Worm (Caenorhabditis elegans): ENCODE data around the gene F54F7.10.

Gene F54F7.10

ce11 chrX:11850572-11850971 lies 12.8 kb upstream of the F54F7.10 start, which contains the start of gene F54F7.14:
Gene F54F7.14, plus strand, starts transcription at chrX:11850872.
- TF ChIP-seq zfp-3 (GFP tag; conservative IDR thresholded peaks at IDR 0.05) (no peak), Y5F2A.4 (GFP tag; optimal IDR thresholded peaks at IDR 0.05) (no peak), nhr-10 (tag; optimal IDR thresholded peaks at IDR 0.05) (no peak), F10B5.3 (tag; optimal IDR thresholded peaks at IDR 0.05) (no peak)

- TF ChIP-seq aha-1 (tag) (peak; percentile 61), dmd-6 (GFP tag; IDR thresholded peaks at IDR 0.05) (no peak)
These were observed 10.9 kb upstream of the F54F7.10 start, which contains the start of gene xtr-1 for ce11 chrX:11852494-11852893. Gene xtr-1, plus strand, starts transcription at chrX:11852794.

- TF ChIP-seq dpl-1 (GFP tag; optimal IDR thresholded peaks at IDR 0.05) (no peak), nhr-28 (tag; optimal IDR thresholded peaks at IDR 0.05) (peak; percentile 51), dve-1 (tag; optimal IDR thresholded peaks at IDR 0.05; ENCODE audit: insufficient read depth) (peak; percentile 48), lim-7 (GFP tag; IDR thresholded peaks at IDR 0.05) (no peak), ceh-20 (GFP tag; IDR thresholded peaks at IDR 0.05) (no peak), dmd-6 (GFP tag; IDR thresholded peaks at IDR 0.05) (peak; percentile 30; the same call in 1 of the 2 replicates), zfp-3 (GFP tag; conservative IDR thresholded peaks at IDR 0.05) (no peak), F10B5.3 (tag; optimal IDR thresholded peaks at IDR 0.05) (no peak), mep-1 (tag; optimal IDR thresholded peaks at IDR 0.05) (no peak), daf-16 (GFP tag; optimal IDR thresholded peaks at IDR 0.05) (no peak), daf-16 (tag; optimal IDR thresholded peaks at IDR 0.05) (peak; percentile 37), pqm-1 (tag; optimal IDR thresholded peaks at IDR 0.05) (peak; percentile 53)
These were observed 9.0 kb upstream of the F54F7.10 start for ce11 chrX:11854432-11854831.

ce11 chrX:11854903-11855302 lies 8.5 kb upstream of the F54F7.10 start, which contains the start of gene F54F7.8:
Gene F54F7.8, minus strand, starts transcription at chrX:11855003.
- TF ChIP-seq dve-1 (tag; optimal IDR thresholded peaks at IDR 0.05; ENCODE audit: insufficient read depth): no peak
- TF ChIP-seq daf-8 (GFP tag; IDR thresholded peaks at IDR 0.05): no peak
- no peak for TF ChIP-seq nhr-11 (tag; optimal IDR thresholded peaks at IDR 0.05)
- no peak for TF ChIP-seq mep-1 (tag; optimal IDR thresholded peaks at IDR 0.05)
- TF ChIP-seq nhr-77 (tag; optimal IDR thresholded peaks at IDR 0.05): no peak
- TF ChIP-seq egl-27 (tag; optimal IDR thresholded peaks at IDR 0.05): no peak
- no peak for TF ChIP-seq mxl-2 (GFP tag; conservative IDR thresholded peaks at IDR 0.05)
- no peak for TF ChIP-seq R02D3.7 (tag; optimal IDR thresholded peaks at IDR 0.05)
- no peak for TF ChIP-seq Y48G9A.11 (GFP tag; IDR thresholded peaks at IDR 0.05)
- TF ChIP-seq ceh-82 (tag; optimal IDR thresholded peaks at IDR 0.05): no peak
- TF ChIP-seq php-3 (GFP tag; IDR thresholded peaks at IDR 0.05): no peak
- no peak for TF ChIP-seq F37D6.2 (tag; optimal IDR thresholded peaks at IDR 0.05)
- no peak for TF ChIP-seq tag-97 (GFP tag; IDR thresholded peaks at IDR 0.05)

- TF ChIP-seq unc-62 (GFP tag; optimal IDR thresholded peaks at IDR 0.05 in 1 of 2): peak in 1 of 2 experiments; percentile 90
- no peak for TF ChIP-seq unc-62 (tag; optimal IDR thresholded peaks at IDR 0.05)
- TF ChIP-seq mep-1 (tag; optimal IDR thresholded peaks at IDR 0.05): no peak
These were observed 7.2 kb upstream of the F54F7.10 start for ce11 chrX:11856214-11856613.

ce11 chrX:11857178-11857577 lies 6.2 kb upstream of the F54F7.10 start, which contains the start of gene mes-1:
Gene mes-1, plus strand, starts transcription at chrX:11857478.
- TF ChIP-seq pha-4 (GFP tag; IDR thresholded peaks at IDR 0.05) (no peak), pha-4 (tag; optimal IDR thresholded peaks at IDR 0.05) (no peak), D1046.2 (GFP tag; IDR thresholded peaks at IDR 0.05) (no peak), fkh-10 (GFP tag; optimal IDR thresholded peaks at IDR 0.05) (no peak), cey-2 (tag; optimal IDR thresholded peaks at IDR 0.05; ENCODE audit: borderline replicate concordance, insufficient read depth) (no peak), mdt-29 (GFP tag; IDR thresholded peaks at IDR 0.05) (no peak), Y105C5A.15 (GFP tag; IDR thresholded peaks at IDR 0.05) (no peak), aha-1 (tag) (no peak), nhr-6 (tag; optimal IDR thresholded peaks at IDR 0.05) (no peak), lin-38 (GFP tag; IDR thresholded peaks at IDR 0.05) (no peak), ceh-62 (tag; optimal IDR thresholded peaks at IDR 0.05) (no peak)
